Worm (Caenorhabditis elegans): ENCODE measurements around the gene aass-1.

DNA sequence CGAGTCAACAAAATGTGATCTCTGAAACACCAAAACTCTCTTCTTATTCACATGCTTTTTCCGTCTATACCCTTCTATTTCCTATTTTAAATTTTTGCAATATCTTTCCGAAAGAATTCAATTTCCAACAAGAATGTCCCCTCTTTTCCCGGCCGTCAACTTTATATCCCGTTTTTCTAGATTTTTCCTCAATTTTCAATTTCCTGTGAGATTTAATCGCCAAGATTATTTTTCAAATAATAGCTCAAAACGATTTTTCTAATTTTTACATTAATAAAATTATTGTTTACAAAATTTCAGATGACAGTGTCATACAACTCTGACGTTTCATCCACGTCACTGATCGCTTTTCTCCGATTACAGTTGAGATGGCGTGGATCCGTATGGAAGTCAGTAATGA lies 38.4 kb downstream of the aass-1 start, which contains the start of gene best-19:
- TF ChIP-seq ceh-82 (tag; optimal IDR thresholded peaks at IDR 0.05): no peak
- TF ChIP-seq nhr-11 (tag; optimal IDR thresholded peaks at IDR 0.05): no peak
- TF ChIP-seq zip-2 (tag; optimal IDR thresholded peaks at IDR 0.05): no peak
- TF ChIP-seq lsy-2 (tag; optimal IDR thresholded peaks at IDR 0.05): no peak
- no peak for TF ChIP-seq pqm-1 (tag; optimal IDR thresholded peaks at IDR 0.05)
- TF ChIP-seq pha-4 (GFP tag; IDR thresholded peaks at IDR 0.05): no peak
- TF ChIP-seq pha-4 (tag; optimal IDR thresholded peaks at IDR 0.05): no peak
- TF ChIP-seq nhr-237 (tag; optimal IDR thresholded peaks at IDR 0.05): no peak
- no peak for TF ChIP-seq nhr-48 (tag; optimal IDR thresholded peaks at IDR 0.05)
- no peak for TF ChIP-seq unc-130 (GFP tag; optimal IDR thresholded peaks at IDR 0.05)
